Fruit fly (Drosophila melanogaster) whole organism, prepupa: ENCODE results near the gene CG10681.

Source experiments
- CG10631 ChIP-seq: fragments of 200-800 bp; sonication (Bioruptor generic); optimal IDR thresholded peaks from 2 replicates; lab custom pipeline; 2016; ENCODE audit warnings: missing biosample characterization, missing genetic modification characterization
- CG10669 ChIP-seq: fragments of 200-800 bp; sonication (Bioruptor generic); optimal IDR thresholded peaks from 3 replicates; lab custom pipeline; 2018; ENCODE audit warnings: missing biosample characterization, mild to moderate bottlenecking, missing genetic modification characterization, moderate library complexity
- CG11294 ChIP-seq: fragments of 200-800 bp; sonication (Bioruptor generic); IDR thresholded peaks from 2 replicates; pipeline ENCODE4 v1.3.6; 2022; ENCODE audit warnings: missing biosample characterization, missing genetic modification characterization
- CG11762 ChIP-seq: fragments of 200-800 bp; sonication (Bioruptor generic); optimal IDR thresholded peaks from 3 replicates; lab custom pipeline; 2016; ENCODE audit warnings: missing biosample characterization, missing genetic modification characterization; ENCODE audit not compliant: insufficient read depth
- CG15336 ChIP-seq: fragments of 200-800 bp; sonication (Bioruptor generic); IDR thresholded peaks from 2 replicates; pipeline ENCODE4 v1.3.6; 2022; ENCODE audit warnings: missing biosample characterization, missing genetic modification characterization
- CG1621 ChIP-seq: fragments of 200-800 bp; sonication (Bioruptor generic); optimal IDR thresholded peaks from 3 replicates; lab custom pipeline; 2018; ENCODE audit warnings: missing biosample characterization, mild to moderate bottlenecking, missing genetic modification characterization
- CG16779 ChIP-seq: fragments of 200-800 bp; sonication (Bioruptor generic); optimal IDR thresholded peaks from 3 replicates; lab custom pipeline; 2017; ENCODE audit warnings: missing biosample characterization, mild to moderate bottlenecking, missing genetic modification characterization
- CG31627 ChIP-seq: fragments of 200-800 bp; sonication (Bioruptor generic); optimal IDR thresholded peaks from 3 replicates; lab custom pipeline; 2016; ENCODE audit warnings: missing biosample characterization, missing genetic modification characterization
- CG32006 ChIP-seq: fragments of 200-800 bp; sonication (Bioruptor generic); optimal IDR thresholded peaks from 3 replicates; lab custom pipeline; 2017; ENCODE audit warnings: missing biosample characterization, mild to moderate bottlenecking, missing genetic modification characterization
- CG3919 ChIP-seq: fragments of 200-800 bp; sonication (Bioruptor generic); optimal IDR thresholded peaks from 3 replicates; lab custom pipeline; 2016; ENCODE audit warnings: missing biosample characterization, missing genetic modification characterization
- CG4318 ChIP-seq: fragments of 200-800 bp; sonication (Bioruptor generic); optimal IDR thresholded peaks from 3 replicates; lab custom pipeline; 2017; ENCODE audit warnings: missing biosample characterization, mild to moderate bottlenecking, missing genetic modification characterization
- CG6163 ChIP-seq: fragments of 200-800 bp; sonication (Bioruptor generic); IDR thresholded peaks from 3 replicates; pipeline ENCODE4 v1.3.6; 2022; ENCODE audit warnings: missing biosample characterization, missing genetic modification characterization
- CG6276 ChIP-seq: fragments of 200-800 bp; sonication (Bioruptor generic); optimal IDR thresholded peaks from 2 replicates; lab custom pipeline; 2017; ENCODE audit warnings: missing biosample characterization, mild to moderate bottlenecking, missing genetic modification characterization
- CG6792 ChIP-seq: fragments of 200-800 bp; sonication (Bioruptor generic); optimal IDR thresholded peaks from 3 replicates; lab custom pipeline; 2016; ENCODE audit warnings: missing biosample characterization, missing genetic modification characterization
- CG6808 ChIP-seq: fragments of 200-800 bp; sonication (Bioruptor generic); optimal IDR thresholded peaks from 3 replicates; lab custom pipeline; 2017; ENCODE audit warnings: missing biosample characterization, missing genetic modification characterization, mild to moderate bottlenecking, moderate library complexity, missing genetic modification reagents
- CG6854 ChIP-seq: fragments of 200-800 bp; sonication (Bioruptor generic); optimal IDR thresholded peaks from 2 replicates; lab custom pipeline; 2017; ENCODE audit warnings: missing biosample characterization, mild to moderate bottlenecking, missing genetic modification characterization
- CG8119 ChIP-seq: fragments of 200-800 bp; sonication (Bioruptor generic); IDR thresholded peaks from 3 replicates; pipeline ENCODE4 v1.3.6; 2022; ENCODE audit warnings: missing biosample characterization, missing genetic modification characterization
- CG8319 ChIP-seq: fragments of 200-800 bp; sonication (Bioruptor generic); optimal IDR thresholded peaks from 3 replicates; lab custom pipeline; 2016; ENCODE audit warnings: missing biosample characterization, missing genetic modification characterization
- CG9139 ChIP-seq: fragments of 200-800 bp; sonication (Bioruptor generic); optimal IDR thresholded peaks from 3 replicates; lab custom pipeline; 2017; ENCODE audit warnings: missing biosample characterization, mild to moderate bottlenecking, missing genetic modification characterization
- Eip75B ChIP-seq: fragments of 200-800 bp; sonication (Bioruptor generic); optimal IDR thresholded peaks from 3 replicates; lab custom pipeline; 2016; ENCODE audit warnings: missing biosample characterization, missing genetic modification characterization
- Eip78C ChIP-seq: fragments of 200-800 bp; sonication (Bioruptor generic); peaks from one replicate; lab custom pipeline; 2016; ENCODE audit warnings: missing biosample characterization, missing genetic modification characterization
- Ets21C ChIP-seq: fragments of 200-800 bp; sonication (Bioruptor generic); optimal IDR thresholded peaks from 3 replicates; lab custom pipeline; 2016; ENCODE audit warnings: missing biosample characterization, missing genetic modification characterization
- Ets96B ChIP-seq: fragments of 200-800 bp; optimal IDR thresholded peaks from 2 replicates; lab custom pipeline; 2019; ENCODE audit warnings: missing biosample characterization, mild to moderate bottlenecking, missing genetic modification characterization, moderate library complexity
- Hr38 ChIP-seq: sonication (Bioruptor generic); optimal IDR thresholded peaks from 2 replicates; lab custom pipeline; 2016; ENCODE audit warnings: missing biosample characterization, missing genetic modification characterization
- Lpt ChIP-seq: fragments of 200-800 bp; sonication (Bioruptor generic); optimal IDR thresholded peaks from 3 replicates; lab custom pipeline; 2016; ENCODE audit warnings: missing biosample characterization, missing genetic modification characterization
- Met ChIP-seq: fragments of 200-800 bp; sonication (Bioruptor generic); optimal IDR thresholded peaks from 3 replicates; lab custom pipeline; 2016; ENCODE audit warnings: missing biosample characterization, missing genetic modification characterization
- Smox ChIP-seq: fragments of 200-800 bp; sonication (Bioruptor generic); optimal IDR thresholded peaks from 3 replicates; lab custom pipeline; 2016; ENCODE audit warnings: missing biosample characterization, missing genetic modification characterization
- Sox102F ChIP-seq: fragments of 200-800 bp; sonication (Bioruptor generic); optimal IDR thresholded peaks from 2 replicates; lab custom pipeline; 2016; ENCODE audit warnings: missing biosample characterization, mild to moderate bottlenecking, missing genetic modification characterization
- Sox15 ChIP-seq: fragments of 200-800 bp; sonication (Bioruptor generic); optimal IDR thresholded peaks from 3 replicates; lab custom pipeline; 2016; ENCODE audit warnings: missing biosample characterization, missing genetic modification characterization
- achi ChIP-seq: fragments of 200-800 bp; sonication (Bioruptor generic); optimal IDR thresholded peaks from 3 replicates; lab custom pipeline; 2016; ENCODE audit warnings: missing biosample characterization, missing genetic modification characterization
- cyc ChIP-seq: fragments of 200-800 bp; sonication (Bioruptor generic); optimal IDR thresholded peaks from 3 replicates; lab custom pipeline; 2016; ENCODE audit warnings: missing biosample characterization, missing genetic modification characterization
- dac ChIP-seq: fragments of 200-800 bp; sonication (Bioruptor generic); optimal IDR thresholded peaks from 2 replicates; lab custom pipeline; 2017; ENCODE audit warnings: missing biosample characterization, mild to moderate bottlenecking, missing genetic modification characterization
- eg ChIP-seq: fragments of 200-800 bp; sonication (Bioruptor generic); IDR thresholded peaks from 3 replicates; pipeline ENCODE4 v1.3.6; 2022; ENCODE audit warnings: missing biosample characterization, missing genetic modification characterization
- fd59A ChIP-seq: fragments of 200-800 bp; sonication (Bioruptor generic); optimal IDR thresholded peaks from 2 replicates; lab custom pipeline; 2017; ENCODE audit warnings: missing biosample characterization, mild to moderate bottlenecking, missing genetic modification characterization, missing genetic modification reagents
- fd85E ChIP-seq: fragments of 200-800 bp; sonication (Bioruptor generic); optimal IDR thresholded peaks from 3 replicates; lab custom pipeline; 2016; ENCODE audit warnings: missing biosample characterization, missing genetic modification characterization
- fkh ChIP-seq: fragments of 200-800 bp; sonication (Bioruptor generic); optimal IDR thresholded peaks from 3 replicates; lab custom pipeline; 2017; ENCODE audit warnings: missing biosample characterization, mild to moderate bottlenecking, missing genetic modification characterization, moderate library complexity
- pdm3 ChIP-seq: fragments of 200-800 bp; sonication (Bioruptor generic); optimal IDR thresholded peaks from 3 replicates; lab custom pipeline; 2016; ENCODE audit warnings: missing biosample characterization, missing genetic modification characterization
- salr ChIP-seq, 2 experiments: fragments of 200-800 bp; sonication (Bioruptor generic); optimal IDR thresholded peaks; 3 replicates each; lab custom pipeline; 2016 to 2018; ENCODE audit warnings: missing biosample characterization in 2 of 2, missing genetic modification characterization in 2 of 2, mild to moderate bottlenecking in 1 of 2
- ss ChIP-seq, 2 experiments: fragments of 200-800 bp; sonication (Bioruptor generic); optimal IDR thresholded peaks; 2 replicates in 1 of 2; 3 replicates in 1 of 2; lab custom pipeline; 2017 to 2018; ENCODE audit warnings: mild to moderate bottlenecking in 2 of 2, missing biosample characterization in 2 of 2, missing genetic modification characterization in 2 of 2, moderate library complexity in 1 of 2
- topi ChIP-seq: fragments of 200-800 bp; sonication (Bioruptor generic); optimal IDR thresholded peaks from 3 replicates; lab custom pipeline; 2016; ENCODE audit warnings: missing biosample characterization, missing genetic modification characterization
- vri ChIP-seq: fragments of 200-800 bp; sonication (Bioruptor generic); optimal IDR thresholded peaks from 3 replicates; lab custom pipeline; 2016; ENCODE audit warnings: missing biosample characterization, mild to moderate bottlenecking, missing genetic modification characterization

The CG10681 gene

DNA sequence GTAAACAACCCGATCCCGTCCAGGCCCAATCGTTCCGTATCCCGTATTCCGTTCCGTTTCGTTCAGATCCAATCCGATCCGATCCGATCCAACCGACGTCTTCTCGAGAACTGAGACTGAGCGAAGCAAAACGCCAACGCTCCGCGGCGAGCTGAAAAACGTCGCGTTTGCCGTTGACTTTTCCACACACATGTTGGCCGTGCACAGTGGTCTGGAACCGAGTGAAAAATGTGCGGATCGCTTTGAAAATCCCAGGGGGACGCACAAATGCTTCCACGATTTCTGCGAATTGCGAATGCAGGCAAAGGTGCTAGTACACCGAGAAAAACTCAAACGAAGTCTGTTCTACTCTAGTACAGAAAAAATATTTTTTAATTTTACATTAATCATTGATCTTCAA, 16.4 kb upstream of the CG10681 start, which contains the start of gene CG10663 (continued):
- TF ChIP-seq CG6276 (peak; percentile 12), Sox15 (no peak), Sox102F (GFP tag; lab: Kevin White, UChicago) (no peak), Eip75B (peak; percentile 13), fd59A (GFP tag; lab: Kevin White, UChicago) (no peak), salr (GFP tag; optimal IDR thresholded peaks at IDR 0.05; lab: Kevin White, UChicago) (no peak), topi (no peak), achi (peak; percentile 7), Ets21C (GFP tag; lab: Kevin White, UChicago) (no peak), CG4318 (no peak), Hr38 (GFP tag; lab: Kevin White, UChicago) (no peak), CG10631 (no peak), CG6808 (GFP tag; lab: Kevin White, UChicago) (no peak), CG10669 (GFP tag; lab: Kevin White, UChicago) (no peak), CG8119 (no peak; the same call in 2 of the 3 replicates), Lpt (GFP tag; lab: Kevin White, UChicago) (no peak), Smox (GFP tag; lab: Kevin White, UChicago) (no peak)

DNA sequence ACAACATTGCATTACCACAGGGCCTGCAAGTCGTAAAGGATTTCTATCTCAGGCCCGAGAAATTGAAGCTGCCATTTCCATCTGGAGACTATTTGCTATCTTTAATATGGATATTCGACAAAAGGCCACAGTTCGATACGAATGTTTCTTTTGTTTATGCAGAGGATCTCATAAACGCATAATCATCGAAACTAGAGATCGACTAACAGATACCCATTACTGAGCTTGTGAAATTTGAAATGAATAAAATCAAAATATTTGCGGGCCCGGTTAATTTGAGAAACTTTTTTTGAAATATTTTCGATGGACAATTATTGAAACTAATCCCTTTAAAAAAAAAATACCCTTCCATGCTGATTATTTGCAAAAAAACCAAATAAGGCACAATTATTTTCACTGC, 15.1 kb upstream of the CG10681 start:
- TF ChIP-seq CG6854 (GFP tag; lab: Kevin White, UChicago) (no peak), CG31627 (GFP tag; lab: Kevin White, UChicago) (no peak), CG1621 (tag; lab: Kevin White, UChicago) (no peak), vri (no peak)

DNA sequence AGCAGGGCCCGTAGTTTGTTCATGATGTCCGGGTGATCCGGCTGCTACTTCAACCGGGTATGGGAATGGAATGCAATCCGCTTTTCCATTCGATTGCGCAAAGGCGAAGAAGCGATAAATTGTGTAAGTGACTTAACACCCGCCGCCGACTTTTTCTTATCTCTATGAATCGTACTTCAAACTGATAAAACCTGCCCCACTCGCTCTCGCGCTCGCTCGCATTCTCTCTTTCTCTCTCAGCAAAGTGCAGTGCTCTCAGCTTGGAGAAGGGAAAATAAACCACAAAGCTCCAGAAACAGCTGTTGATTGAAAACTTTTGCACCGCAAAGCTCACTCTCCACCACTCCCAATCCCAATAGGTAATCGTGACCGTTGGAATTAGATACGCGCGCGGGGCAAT, 11.4 kb upstream of the CG10681 start:
- TF ChIP-seq vri (peak; percentile 92), Sox102F (GFP tag; lab: Kevin White, UChicago) (peak; percentile 24), fd85E (GFP tag; lab: Kevin White, UChicago) (peak; percentile 42), Eip78C (peak; percentile 27), ss (GFP tag; optimal IDR thresholded peaks at IDR 0.05; lab: Kevin White, UChicago) (peak in 1 of 2 experiments; percentile 4), Lpt (GFP tag; lab: Kevin White, UChicago) (no peak), CG9139 (GFP tag; lab: Kevin White, UChicago) (peak; percentile 15), eg (GFP tag; lab: Robert Waterston, UW) (peak; percentile 56; the same call in 2 of the 3 replicates), CG6276 (peak; percentile 63), CG6163 (GFP tag; lab: Robert Waterston, UW) (peak; percentile 55; the same call in 2 of the 3 replicates), CG11762 (GFP tag; lab: Kevin White, UChicago) (no peak), CG6854 (GFP tag; lab: Kevin White, UChicago) (peak; percentile 42), fd59A (GFP tag; lab: Kevin White, UChicago) (no peak), CG15336 (GFP tag; lab: Robert Waterston, UW) (peak; percentile 37; the same call in 1 of the 2 replicates), CG16779 (peak; percentile 27), dac (GFP tag; lab: Kevin White, UChicago) (no peak), CG8119 (peak; percentile 57; the same call in 2 of the 3 replicates)

DNA sequence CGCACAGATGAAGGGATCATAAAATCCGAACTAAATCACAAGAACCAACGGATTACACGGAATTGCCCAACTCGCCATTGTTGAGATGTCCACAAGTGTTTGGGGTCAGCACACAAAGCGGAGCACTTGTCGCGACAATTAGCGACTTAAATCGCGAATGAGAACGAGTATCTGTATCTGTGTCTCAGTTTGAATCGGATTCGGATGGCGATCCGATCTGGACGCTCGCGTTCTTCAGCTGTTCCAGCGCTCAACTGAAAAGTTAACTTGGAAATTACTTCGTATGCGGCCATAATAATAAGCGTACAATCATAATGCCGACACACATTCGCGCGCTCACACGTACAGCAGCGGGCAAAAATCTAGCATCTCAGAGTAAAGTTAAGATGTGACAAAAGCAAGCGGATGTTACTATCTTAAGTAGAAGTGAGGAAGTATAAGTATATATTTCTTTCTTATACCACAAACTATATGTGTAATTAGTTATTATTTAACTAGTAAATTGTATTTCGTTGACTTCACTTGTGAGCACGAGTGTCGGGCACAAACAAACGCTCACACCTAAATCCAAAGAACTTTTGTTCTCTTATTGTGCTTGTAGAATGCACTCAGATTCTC, 10.8 kb upstream of the CG10681 start, which contains the start of gene CG10660:
CG10660 (minus strand) TSS at position 259 of the 618 bp plus-strand sequence.
- TF ChIP-seq pdm3 (GFP tag; lab: Kevin White, UChicago) (peak; percentile 94), topi (peak; percentile 91), CG10631 (peak; percentile 91), CG16779 (peak; percentile 88), CG6854 (GFP tag; lab: Kevin White, UChicago) (peak; percentile 77), CG32006 (GFP tag; lab: Kevin White, UChicago) (peak; percentile 95), CG3919 (GFP tag; lab: Kevin White, UChicago) (peak; percentile 94), vri (peak; percentile 91), CG6276 (peak; percentile 94), CG10669 (GFP tag; lab: Kevin White, UChicago) (peak; percentile 86), CG8319 (GFP tag; lab: Kevin White, UChicago) (peak; percentile 72), Met (GFP tag; lab: Kevin White, UChicago) (peak; percentile 93), dac (GFP tag; lab: Kevin White, UChicago) (peak; percentile 78), Eip75B (peak; percentile 92), fkh (peak; percentile 61), cyc (GFP tag; lab: Kevin White, UChicago) (peak; percentile 88), CG11762 (GFP tag; lab: Kevin White, UChicago) (peak; percentile 87), Smox (GFP tag; lab: Kevin White, UChicago) (peak; percentile 90), CG11294 (GFP tag; lab: Robert Waterston, UW) (peak; percentile 90), CG4318 (peak; percentile 84), fd85E (GFP tag; lab: Kevin White, UChicago) (peak; percentile 66), CG6792 (peak; percentile 93), Lpt (GFP tag; lab: Kevin White, UChicago) (peak; percentile 91), ss (GFP tag; optimal IDR thresholded peaks at IDR 0.05; lab: Kevin White, UChicago) (peak; percentile 67 to 78), Sox102F (GFP tag; lab: Kevin White, UChicago) (peak; percentile 91), Ets96B (tag; lab: Kevin White, UChicago) (peak; percentile 92), CG8119 (peak; percentile 96)
